Worm (Caenorhabditis elegans) whole organism, young adult: ENCODE measurements around the gene clec-173.

Experiments used
- B0261.1 ChIP-seq: sonication (generic microtip); optimal IDR thresholded peaks from 2 replicates; lab custom pipeline; 2016; ENCODE audit warnings: mild to moderate bottlenecking, missing genetic modification characterization, moderate library complexity, missing compliant biosample characterization
- F10E7.11 ChIP-seq: sonication (generic microtip); optimal IDR thresholded peaks from 2 replicates; lab custom pipeline; 2017; ENCODE audit warnings: mild to moderate bottlenecking, missing genetic modification characterization, moderate library complexity, missing compliant biosample characterization
- F22D6.2 ChIP-seq: sonication (generic microtip); optimal IDR thresholded peaks from 2 replicates; lab custom pipeline; 2016; ENCODE audit warnings: mild to moderate bottlenecking, missing genetic modification characterization, missing compliant biosample characterization
- F52B5.7 ChIP-seq: sonication (generic microtip); optimal IDR thresholded peaks from 2 replicates; lab custom pipeline; 2016; ENCODE audit warnings: mild to moderate bottlenecking, missing genetic modification characterization, missing compliant biosample characterization
- F55B11.4 ChIP-seq: sonication (generic microtip); optimal IDR thresholded peaks from 2 replicates; lab custom pipeline; 2016; ENCODE audit warnings: missing compliant biosample characterization, missing genetic modification characterization, borderline replicate concordance; ENCODE audit not compliant: insufficient read depth
- Y53G8AR.9 ChIP-seq: fragments of 200-800 bp; sonication (Bioruptor generic); conservative IDR thresholded peaks from 2 replicates; pipeline ENCODE4 v1.3.6; 2022; ENCODE audit warnings: missing genetic modification reagents, missing genetic modification characterization, missing compliant biosample characterization
- aptf-2 ChIP-seq: fragments of 200-800 bp; sonication (Bioruptor generic); conservative IDR thresholded peaks from 2 replicates; pipeline ENCODE4 v1.3.6; 2022; ENCODE audit warnings: missing genetic modification reagents, missing genetic modification characterization, missing compliant biosample characterization
- aptf-3 ChIP-seq: fragments of 200-800 bp; sonication (Bioruptor generic); IDR thresholded peaks from 2 replicates; pipeline ENCODE4 v1.3.6; 2022; ENCODE audit warnings: missing genetic modification characterization, missing compliant biosample characterization
- atf-7 ChIP-seq: sonication (generic microtip); optimal IDR thresholded peaks from 2 replicates; lab custom pipeline; 2017; ENCODE audit warnings: mild to moderate bottlenecking, missing genetic modification characterization, missing compliant biosample characterization
- attf-3 ChIP-seq: fragments of 200-800 bp; sonication (Bioruptor generic); conservative IDR thresholded peaks from 2 replicates; pipeline ENCODE4 v1.3.6; 2022; ENCODE audit warnings: missing genetic modification reagents, missing genetic modification characterization, missing compliant biosample characterization
- attf-6 ChIP-seq: fragments of 200-800 bp; sonication (Bioruptor generic); IDR thresholded peaks from 2 replicates; pipeline ENCODE4 v1.3.6; 2022; ENCODE audit warnings: missing genetic modification reagents, missing genetic modification characterization, missing compliant biosample characterization
- ceh-40 ChIP-seq: fragments of 200-800 bp; sonication (Bioruptor generic); IDR thresholded peaks from 2 replicates; pipeline ENCODE4 v1.3.6; 2022; ENCODE audit warnings: missing genetic modification characterization, missing compliant biosample characterization
- ceh-58 ChIP-seq: fragments of 200-800 bp; sonication (Bioruptor generic); IDR thresholded peaks from 2 replicates; pipeline ENCODE4 v1.3.6; 2022; ENCODE audit warnings: missing genetic modification characterization, missing compliant biosample characterization
- ceh-79 ChIP-seq: sonication (generic microtip); optimal IDR thresholded peaks from 2 replicates; lab custom pipeline; 2017; ENCODE audit warnings: mild to moderate bottlenecking, missing genetic modification characterization, missing compliant biosample characterization
- die-1 ChIP-seq: sonication (generic microtip); optimal IDR thresholded peaks from 2 replicates; lab custom pipeline; 2016; ENCODE audit warnings: missing genotype, mild to moderate bottlenecking, missing genetic modification characterization, missing compliant biosample characterization
- dox-1 ChIP-seq: fragments of 200-800 bp; sonication (Bioruptor generic); IDR thresholded peaks from 2 replicates; pipeline ENCODE4 v1.3.6; 2022; ENCODE audit warnings: missing genetic modification reagents, missing genetic modification characterization, missing compliant biosample characterization
- dpff-1 ChIP-seq: sonication (generic microtip); optimal IDR thresholded peaks from 2 replicates; lab custom pipeline; 2017; ENCODE audit warnings: mild to moderate bottlenecking, missing genetic modification characterization, missing compliant biosample characterization
- hmg-1.2 ChIP-seq: fragments of 200-800 bp; sonication (Bioruptor generic); IDR thresholded peaks from 2 replicates; pipeline ENCODE4 v1.3.6; 2022; ENCODE audit warnings: missing genetic modification reagents, missing genetic modification characterization, missing compliant biosample characterization
- hmg-20 ChIP-seq: fragments of 200-800 bp; sonication (Bioruptor generic); IDR thresholded peaks from 2 replicates; pipeline ENCODE4 v1.3.6; 2022; ENCODE audit warnings: missing genetic modification reagents, missing genetic modification characterization, missing compliant biosample characterization
- hrde-1 ChIP-seq: sonication (generic microtip); optimal IDR thresholded peaks from 2 replicates; lab custom pipeline; 2016; ENCODE audit warnings: missing genetic modification characterization, mild to moderate bottlenecking, missing compliant biosample characterization, moderate library complexity, missing genotype, missing genetic modification reagents, borderline replicate concordance
- lag-1 ChIP-seq: fragments of 200-800 bp; sonication (Bioruptor generic); IDR thresholded peaks from 2 replicates; pipeline ENCODE4 v1.3.6; 2022; ENCODE audit warnings: missing genetic modification reagents, missing genetic modification characterization, missing compliant biosample characterization
- lin-40 ChIP-seq: sonication (generic microtip); optimal IDR thresholded peaks from 2 replicates; lab custom pipeline; 2016; ENCODE audit warnings: missing genetic modification characterization, mild to moderate bottlenecking, missing compliant biosample characterization, missing genotype, missing genetic modification reagents
- lsy-27 ChIP-seq: sonication (generic microtip); optimal IDR thresholded peaks from 2 replicates; lab custom pipeline; 2017; ENCODE audit warnings: missing genetic modification characterization, mild to moderate bottlenecking, missing compliant biosample characterization, antibody characterized with exemption, missing genotype, borderline replicate concordance; ENCODE audit not compliant: insufficient read depth
- mel-28 ChIP-seq: sonication (generic microtip); optimal IDR thresholded peaks from 2 replicates; lab custom pipeline; 2016; ENCODE audit warnings: borderline replicate concordance, mild to moderate bottlenecking, missing genetic modification characterization, missing compliant biosample characterization
- nhr-120 ChIP-seq: fragments of 200-800 bp; sonication (Bioruptor generic); IDR thresholded peaks from 2 replicates; pipeline ENCODE4 v1.3.6; 2022; ENCODE audit warnings: missing genetic modification characterization, missing compliant biosample characterization
- nhr-27 ChIP-seq: fragments of 200-800 bp; sonication (Bioruptor generic); optimal IDR thresholded peaks from 2 replicates; lab custom pipeline; 2018; ENCODE audit warnings: mild to moderate bottlenecking, missing genetic modification characterization, moderate library complexity, missing compliant biosample characterization
- rcor-1 ChIP-seq: fragments of 200-800 bp; sonication (Bioruptor generic); IDR thresholded peaks from 2 replicates; pipeline ENCODE4 v1.3.6; 2022; ENCODE audit warnings: missing genetic modification reagents, missing genetic modification characterization, missing compliant biosample characterization
- sea-2 ChIP-seq: fragments of 200-800 bp; sonication (Bioruptor generic); IDR thresholded peaks from 2 replicates; pipeline ENCODE4 v1.3.6; 2022; ENCODE audit warnings: missing genetic modification characterization, missing compliant biosample characterization
- snpc-1.1 ChIP-seq: sonication (generic microtip); optimal IDR thresholded peaks from 2 replicates; lab custom pipeline; 2017; ENCODE audit warnings: missing genetic modification characterization, mild to moderate bottlenecking, missing compliant biosample characterization, antibody characterized with exemption, moderate library complexity, missing genotype, missing genetic modification reagents; ENCODE audit not compliant: insufficient read depth
- snpc-4 ChIP-seq, 5 experiments: fragments of 150-350 bp in 1 of 5; sonication (generic microtip) in 4 of 5; optimal IDR thresholded peaks; 2 replicates each; lab custom pipeline; 2014 to 2018; ENCODE audit warnings: missing genetic modification characterization in 5 of 5, missing biosample characterization in 3 of 5, antibody characterized with exemption in 2 of 5, mild to moderate bottlenecking in 2 of 5, missing compliant biosample characterization in 2 of 5, missing genotype in 2 of 5, moderate library complexity in 2 of 5, missing genetic modification reagents in 1 of 5
- zfh-2 ChIP-seq: fragments of 200-800 bp; sonication (Bioruptor generic); conservative IDR thresholded peaks from 2 replicates; pipeline ENCODE4 v1.3.6; 2022; ENCODE audit warnings: missing genetic modification reagents, missing genetic modification characterization, missing compliant biosample characterization
- ztf-22 ChIP-seq: fragments of 200-800 bp; sonication (Bioruptor generic); optimal IDR thresholded peaks from 2 replicates; lab custom pipeline; 2018; ENCODE audit warnings: mild to moderate bottlenecking, missing genetic modification characterization, moderate library complexity, missing compliant biosample characterization
- ztf-6 ChIP-seq: fragments of 200-800 bp; sonication (Bioruptor generic); IDR thresholded peaks from 2 replicates; pipeline ENCODE4 v1.3.6; 2022; ENCODE audit warnings: missing genetic modification reagents, missing genetic modification characterization, missing compliant biosample characterization

Gene clec-173

ce11 chrIV:3299229-3299628, 31.7 kb upstream of the clec-173 start (continued):
- TF ChIP-seq aptf-3 (no peak), atf-7 (no peak), aptf-2 (GFP tag; lab: Robert Waterston, UW) (no peak), zfh-2 (GFP tag; lab: Robert Waterston, UW) (peak; percentile 89), F10E7.11 (tag; lab: Kevin White, UChicago) (no peak), lin-40 (tag; lab: Kevin White, UChicago) (no peak), dpff-1 (tag; lab: Kevin White, UChicago) (no peak), Y53G8AR.9 (no peak), sea-2 (GFP tag; lab: Robert Waterston, UW) (0 out of 2 replicates have a peak, but pooled peaks have one; percentile 30), hmg-1.2 (GFP tag; lab: Robert Waterston, UW) (no peak), nhr-120 (GFP tag; lab: Robert Waterston, UW) (no peak), dox-1 (GFP tag; lab: Robert Waterston, UW) (peak; percentile 23; the same call in 1 of the 2 replicates), F22D6.2 (no peak), attf-6 (GFP tag; lab: Robert Waterston, UW) (no peak), ztf-22 (GFP tag; lab: Kevin White, UChicago) (no peak), lag-1 (GFP tag; lab: Robert Waterston, UW) (no peak), ceh-79 (tag; lab: Kevin White, UChicago) (no peak), nhr-27 (tag; lab: Kevin White, UChicago) (no peak), ceh-40 (GFP tag; lab: Robert Waterston, UW) (0 out of 2 replicates have a peak, but pooled peaks have one; percentile 21), F52B5.7 (tag; lab: Kevin White, UChicago) (no peak), B0261.1 (no peak), lsy-27 (tag; lab: Kevin White, UChicago) (no peak), die-1 (no peak), ztf-6 (GFP tag; lab: Robert Waterston, UW) (no peak), attf-3 (GFP tag; lab: Robert Waterston, UW) (no peak), F55B11.4 (tag; lab: Kevin White, UChicago) (no peak)

ce11 chrIV:3298300-3298699, 30.8 kb upstream of the clec-173 start, which contains the start of gene W08E12.6:
Gene W08E12.6, plus strand, starts transcription at chrIV:3298600.
- no peak for TF ChIP-seq snpc-4 (GFP tag; optimal IDR thresholded peaks at IDR 0.05; lab: Kevin White, UChicago)
- no peak for TF ChIP-seq snpc-4 (tag; optimal IDR thresholded peaks at IDR 0.05; lab: Kevin White, UChicago)
- no peak for TF ChIP-seq hrde-1 (tag; lab: Kevin White, UChicago)
- no peak for TF ChIP-seq ceh-58 (GFP tag; lab: Robert Waterston, UW)
- TF ChIP-seq mel-28 (tag; lab: Kevin White, UChicago): no peak
- no peak for TF ChIP-seq snpc-1.1 (tag; lab: Kevin White, UChicago)
- TF ChIP-seq hmg-20 (GFP tag; lab: Robert Waterston, UW): no peak
- TF ChIP-seq rcor-1 (GFP tag; lab: Robert Waterston, UW): no peak
